Worm (Caenorhabditis elegans) whole organism, L4 larva: ENCODE data around the gene irg-4.

Experiments used
- D1046.2 ChIP-seq: fragments of 200-800 bp; sonication (Bioruptor generic); IDR thresholded peaks from 2 replicates; pipeline ENCODE4 v1.3.6; 2022; ENCODE audit warnings: missing genetic modification characterization, missing compliant biosample characterization
- F37D6.2 ChIP-seq: sonication (generic microtip); optimal IDR thresholded peaks from 2 replicates; lab custom pipeline; 2016; ENCODE audit warnings: mild to moderate bottlenecking, missing genetic modification characterization, missing compliant biosample characterization
- F49E8.2 ChIP-seq: sonication (generic microtip); optimal IDR thresholded peaks from 2 replicates; lab custom pipeline; 2016; ENCODE audit warnings: missing compliant biosample characterization, mild to moderate bottlenecking, missing genetic modification characterization, borderline replicate concordance
- R02D3.7 ChIP-seq: fragments of 150-350 bp; sonication (generic microtip); optimal IDR thresholded peaks from 3 replicates; lab custom pipeline; 2014; ENCODE audit warnings: missing biosample characterization, missing genetic modification characterization
- ZK337.2 ChIP-seq: fragments of 200-800 bp; sonication (Bioruptor generic); IDR thresholded peaks from 2 replicates; pipeline ENCODE4 v1.3.6; 2022; ENCODE audit warnings: missing genetic modification reagents, missing genetic modification characterization, missing compliant biosample characterization
- ama-1 ChIP-seq: fragments of 150-350 bp; optimal IDR thresholded peaks from 2 replicates; lab custom pipeline; 2014; ENCODE audit warnings: inconsistent platforms, mixed read lengths
- ceh-20 ChIP-seq: fragments of 200-800 bp; sonication (Bioruptor generic); IDR thresholded peaks from 2 replicates; pipeline ENCODE4 v1.3.6; 2022; ENCODE audit warnings: missing genetic modification reagents, missing genetic modification characterization, missing compliant biosample characterization
- ceh-44 ChIP-seq: fragments of 200-800 bp; sonication (Bioruptor generic); IDR thresholded peaks from 2 replicates; pipeline ENCODE4 v1.3.6; 2022; ENCODE audit warnings: missing genetic modification reagents, missing genetic modification characterization, missing compliant biosample characterization
- ctbp-1 ChIP-seq: fragments of 200-800 bp; sonication (Bioruptor generic); IDR thresholded peaks from 2 replicates; pipeline ENCODE4 v1.3.6; 2022; ENCODE audit warnings: missing genetic modification reagents, missing genetic modification characterization, missing compliant biosample characterization
- daf-12 ChIP-seq: fragments of 150-350 bp; optimal IDR thresholded peaks from 2 replicates; lab custom pipeline; 2014; ENCODE audit warnings: missing biosample characterization, missing genetic modification reagents, missing genetic modification characterization
- daf-19 ChIP-seq: fragments of 200-800 bp; sonication (Bioruptor generic); conservative IDR thresholded peaks from 2 replicates; pipeline ENCODE4 v1.3.6; 2022; ENCODE audit warnings: missing genetic modification characterization, missing compliant biosample characterization
- daf-8 ChIP-seq: fragments of 200-800 bp; sonication (Bioruptor generic); IDR thresholded peaks from 2 replicates; pipeline ENCODE4 v1.3.6; 2022; ENCODE audit warnings: missing genetic modification characterization, missing compliant biosample characterization
- dpl-1 ChIP-seq: fragments of 150-350 bp; optimal IDR thresholded peaks from 2 replicates; lab custom pipeline; 2014; ENCODE audit warnings: missing biosample characterization, missing genetic modification reagents, missing genetic modification characterization
- dve-1 ChIP-seq: sonication (generic microtip); optimal IDR thresholded peaks from 2 replicates; lab custom pipeline; 2017; ENCODE audit warnings: antibody characterized with exemption, mild to moderate bottlenecking, missing genetic modification characterization, missing compliant biosample characterization; ENCODE audit not compliant: insufficient read depth
- fos-1 ChIP-seq: fragments of 150-350 bp; optimal IDR thresholded peaks from 2 replicates; lab custom pipeline; 2014; ENCODE audit warnings: missing biosample characterization, missing genetic modification characterization
- hif-1 ChIP-seq, 2 experiments: sonication (generic microtip); optimal IDR thresholded peaks; 2 replicates each; lab custom pipeline; 2016 to 2017; ENCODE audit warnings: missing compliant biosample characterization in 2 of 2, missing genetic modification characterization in 2 of 2, missing genetic modification reagents in 2 of 2, missing genotype in 2 of 2, mild to moderate bottlenecking in 1 of 2
- hlh-30 ChIP-seq: sonication (generic microtip); optimal IDR thresholded peaks from 2 replicates; lab custom pipeline; 2017; ENCODE audit warnings: antibody characterized with exemption, mild to moderate bottlenecking, missing genetic modification characterization, missing compliant biosample characterization; ENCODE audit not compliant: insufficient read depth
- hmg-1.1 ChIP-seq: fragments of 200-800 bp; sonication (Bioruptor generic); IDR thresholded peaks from 2 replicates; pipeline ENCODE4 v1.3.6; 2022; ENCODE audit warnings: missing genetic modification reagents, missing genetic modification characterization, missing compliant biosample characterization
- lim-7 ChIP-seq: fragments of 200-800 bp; sonication (Bioruptor generic); IDR thresholded peaks from 2 replicates; pipeline ENCODE4 v1.3.6; 2022; ENCODE audit warnings: missing genetic modification characterization, missing compliant biosample characterization
- lin-15B ChIP-seq: fragments of 150-350 bp; sonication (generic microtip); optimal IDR thresholded peaks from 3 replicates; lab custom pipeline; 2014; ENCODE audit warnings: missing biosample characterization, missing genetic modification characterization
- lin-29 ChIP-seq: fragments of 200-800 bp; sonication (Bioruptor generic); IDR thresholded peaks from 2 replicates; pipeline ENCODE4 v1.3.6; 2022; ENCODE audit warnings: missing genetic modification reagents, missing genetic modification characterization, missing compliant biosample characterization
- lsy-2 ChIP-seq, 2 experiments: fragments of 150-350 bp in 1 of 2; sonication (generic microtip) in 1 of 2; optimal IDR thresholded peaks; 2 replicates each; lab custom pipeline; 2014 to 2017; ENCODE audit warnings: missing biosample characterization in 2 of 2, missing genetic modification characterization in 2 of 2
- madf-5 ChIP-seq, 2 experiments: fragments of 200-800 bp; sonication (Bioruptor generic); IDR thresholded peaks; 2 replicates each; pipeline ENCODE4 v1.3.6; 2022; ENCODE audit warnings: missing compliant biosample characterization in 2 of 2, missing genetic modification characterization in 2 of 2
- mdl-1 ChIP-seq, 2 experiments: fragments of 150-350 bp in 1 of 2; sonication (generic microtip) in 1 of 2; optimal IDR thresholded peaks; 2 replicates each; lab custom pipeline; 2014 to 2017; ENCODE audit warnings: missing biosample characterization in 2 of 2, missing genetic modification characterization in 2 of 2
- mes-2 ChIP-seq: sonication (generic microtip); optimal IDR thresholded peaks from 2 replicates; lab custom pipeline; 2016; ENCODE audit warnings: missing genotype, mild to moderate bottlenecking, missing genetic modification characterization, missing compliant biosample characterization; ENCODE audit not compliant: poor library complexity, severe bottlenecking
- mxl-3 ChIP-seq: fragments of 200-800 bp; sonication (Bioruptor generic); optimal IDR thresholded peaks from 2 replicates; lab custom pipeline; 2018; ENCODE audit warnings: mild to moderate bottlenecking, missing genetic modification characterization, missing compliant biosample characterization
- nhr-41 ChIP-seq: fragments of 200-800 bp; sonication (Bioruptor generic); IDR thresholded peaks from 2 replicates; pipeline ENCODE4 v1.3.6; 2022; ENCODE audit warnings: missing genetic modification reagents, missing genetic modification characterization, missing compliant biosample characterization
- nhr-48 ChIP-seq: sonication (generic microtip); optimal IDR thresholded peaks from 2 replicates; lab custom pipeline; 2016; ENCODE audit warnings: mild to moderate bottlenecking, missing genetic modification characterization, missing compliant biosample characterization
- pha-4 ChIP-seq, 2 experiments: fragments of 150-350 bp in 1 of 2; fragments of 200-800 bp in 1 of 2; sonication (Bioruptor generic) in 1 of 2; IDR thresholded peaks in 1 of 2; optimal IDR thresholded peaks in 1 of 2; 2 replicates each; pipeline versions ENCODE4 v1.3.6 to Lab custom; 2014 to 2022; ENCODE audit warnings: missing genetic modification characterization in 2 of 2, missing genetic modification reagents in 2 of 2, missing biosample characterization in 1 of 2, missing compliant biosample characterization in 1 of 2
- pqm-1 ChIP-seq: sonication (generic microtip); optimal IDR thresholded peaks from 2 replicates; lab custom pipeline; 2017; ENCODE audit warnings: missing biosample characterization, missing genetic modification characterization
- skn-1 ChIP-seq: fragments of 150-350 bp; optimal IDR thresholded peaks from 2 replicates; lab custom pipeline; 2014; ENCODE audit warnings: missing biosample characterization, missing genetic modification characterization
- spr-1 ChIP-seq: sonication (generic microtip); optimal IDR thresholded peaks from 2 replicates; lab custom pipeline; 2016; ENCODE audit warnings: mild to moderate bottlenecking, missing genetic modification characterization, missing compliant biosample characterization
- unc-130 ChIP-seq: sonication (generic microtip); optimal IDR thresholded peaks from 2 replicates; lab custom pipeline; 2016; ENCODE audit warnings: missing genetic modification reagents, missing genetic modification characterization, missing compliant biosample characterization
- vab-7 ChIP-seq: fragments of 200-800 bp; sonication (Bioruptor generic); IDR thresholded peaks from 2 replicates; pipeline ENCODE4 v1.3.6; 2022; ENCODE audit warnings: missing genetic modification reagents, missing genetic modification characterization, missing compliant biosample characterization
- zfp-3 ChIP-seq: fragments of 200-800 bp; sonication (Bioruptor generic); conservative IDR thresholded peaks from 2 replicates; pipeline ENCODE4 v1.3.6; 2022; ENCODE audit warnings: missing genetic modification reagents, missing genetic modification characterization, missing compliant biosample characterization
- zip-11 ChIP-seq: fragments of 200-800 bp; sonication (Bioruptor generic); IDR thresholded peaks from 2 replicates; pipeline ENCODE4 v1.3.6; 2022; ENCODE audit warnings: missing genetic modification characterization, missing compliant biosample characterization

irg-4 gene

ce11 chrIV:12454115-12454514, 18.5 kb downstream of the irg-4 start, which contains the start of gene spe-44:
spe-44 (minus strand) TSS chrIV:12454215.
- TF ChIP-seq hif-1 (tag; optimal IDR thresholded peaks at IDR 0.05; lab: Kevin White, UChicago) (no peak), mdl-1 (tag; optimal IDR thresholded peaks at IDR 0.05; lab: Kevin White, UChicago) (no peak), F49E8.2 (no peak), ZK337.2 (GFP tag; lab: Robert Waterston, UW) (no peak), D1046.2 (GFP tag; lab: Robert Waterston, UW) (no peak), vab-7 (no peak), pqm-1 (tag; lab: Kevin White, UChicago) (no peak), lim-7 (GFP tag; lab: Robert Waterston, UW) (no peak), skn-1 (tag; lab: Kevin White, UChicago) (no peak), ceh-20 (GFP tag; lab: Robert Waterston, UW) (no peak), spr-1 (tag; lab: Kevin White, UChicago) (no peak), unc-130 (no peak), pha-4 (GFP tag; IDR thresholded peaks at IDR 0.05; lab: Robert Waterston, UW) (no peak), pha-4 (tag; optimal IDR thresholded peaks at IDR 0.05; lab: Kevin White, UChicago) (no peak), mes-2 (tag; lab: Kevin White, UChicago) (no peak), daf-8 (GFP tag; lab: Robert Waterston, UW) (no peak), lsy-2 (tag; optimal IDR thresholded peaks at IDR 0.05; lab: Kevin White, UChicago) (no peak), dpl-1 (GFP tag; lab: Kevin White, UChicago) (no peak)

- TF ChIP-seq ctbp-1 (GFP tag; lab: Robert Waterston, UW) (no peak), F37D6.2 (tag; lab: Kevin White, UChicago) (no peak), daf-12 (tag; lab: Kevin White, UChicago) (no peak), lin-15B (no peak), nhr-48 (tag; lab: Kevin White, UChicago) (no peak), hlh-30 (tag; lab: Kevin White, UChicago) (no peak), dve-1 (tag; lab: Kevin White, UChicago) (no peak), lim-7 (GFP tag; lab: Robert Waterston, UW) (no peak), nhr-41 (GFP tag; lab: Robert Waterston, UW) (no peak), lin-29 (GFP tag; lab: Robert Waterston, UW) (no peak), R02D3.7 (tag; lab: Kevin White, UChicago) (no peak), hmg-1.1 (GFP tag; lab: Robert Waterston, UW) (no peak), zfp-3 (GFP tag; lab: Robert Waterston, UW) (no peak), ceh-20 (GFP tag; lab: Robert Waterston, UW) (no peak), ceh-44 (GFP tag; lab: Robert Waterston, UW) (no peak), mxl-3 (GFP tag; lab: Kevin White, UChicago) (no peak)
These were observed 19.1 kb downstream of the irg-4 start, which contains the start of gene smz-1 for ce11 chrIV:12454750-12455149. smz-1 (plus strand) TSS chrIV:12455050.

DNA sequence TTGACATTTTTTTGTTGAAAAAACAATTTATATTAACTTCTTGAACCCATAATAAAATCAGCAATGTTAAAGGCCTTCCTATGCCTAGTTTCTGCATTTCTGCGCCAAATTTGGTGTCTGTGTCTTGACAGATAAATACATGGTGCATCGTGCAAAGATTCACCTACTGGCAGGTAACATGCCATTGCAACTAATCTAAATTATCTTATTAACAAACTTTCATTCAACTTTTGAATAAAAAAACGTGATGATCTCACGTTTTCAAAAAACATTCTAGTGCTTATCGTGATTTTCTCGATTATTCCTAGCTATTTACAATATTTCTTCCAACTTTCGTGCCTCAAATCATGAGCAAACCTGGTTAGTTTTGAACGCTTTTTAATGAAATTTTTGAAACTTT, 21.0 kb downstream of the irg-4 start, which contains the start of gene C25G4.7:
Gene C25G4.7, plus strand, starts transcription at position 301 of the 400 bp plus-strand sequence.
- TF ChIP-seq ama-1 (lab: Kevin White, UChicago) (no peak), madf-5 (GFP tag; IDR thresholded peaks at IDR 0.05; lab: Robert Waterston, UW) (no peak), fos-1 (tag; lab: Kevin White, UChicago) (no peak), zip-11 (GFP tag; lab: Robert Waterston, UW) (no peak), F49E8.2 (no peak), daf-19 (GFP tag; lab: Robert Waterston, UW) (no peak)
